Worm (Caenorhabditis elegans) whole organism, late embryonic: ENCODE measurements around the gene lin-18.

Source experiments
- T23F11.4 ChIP-seq: fragments of 200-800 bp; sonication (Bioruptor generic); optimal IDR thresholded peaks from 2 replicates; lab custom pipeline; 2018; ENCODE audit warnings: mild to moderate bottlenecking, missing genetic modification characterization, missing compliant biosample characterization
- ceh-19 ChIP-seq: fragments of 200-800 bp; sonication (Bioruptor generic); optimal IDR thresholded peaks from 2 replicates; lab custom pipeline; 2018; ENCODE audit warnings: mild to moderate bottlenecking, missing genetic modification characterization, missing compliant biosample characterization
- ceh-6 ChIP-seq: fragments of 200-800 bp; sonication (Bioruptor generic); optimal IDR thresholded peaks from 2 replicates; lab custom pipeline; 2018; ENCODE audit warnings: mild to moderate bottlenecking, missing genetic modification characterization, missing compliant biosample characterization
- nfya-1 ChIP-seq: sonication (generic microtip); optimal IDR thresholded peaks from 2 replicates; lab custom pipeline; 2017; ENCODE audit warnings: missing genetic modification characterization, mild to moderate bottlenecking, missing compliant biosample characterization, antibody characterized with exemption, moderate library complexity
- nhr-11 ChIP-seq: fragments of 150-350 bp; optimal IDR thresholded peaks from 2 replicates; lab custom pipeline; 2014; ENCODE audit warnings: missing biosample characterization, missing genetic modification characterization
- nhr-232 ChIP-seq: sonication (generic microtip); optimal IDR thresholded peaks from 2 replicates; lab custom pipeline; 2016; ENCODE audit warnings: missing genetic modification characterization, missing compliant biosample characterization
- pha-4 ChIP-seq: fragments of 150-350 bp; optimal IDR thresholded peaks from 2 replicates; lab custom pipeline; 2018; ENCODE audit warnings: missing biosample characterization, missing genetic modification reagents, missing genetic modification characterization
- sox-2 ChIP-seq: fragments of 200-800 bp; sonication (Bioruptor generic); IDR thresholded peaks from 2 replicates; pipeline ENCODE4 v1.3.6; 2022; ENCODE audit warnings: missing genetic modification reagents, missing genetic modification characterization, missing compliant biosample characterization
- syd-9 ChIP-seq: sonication (generic microtip); optimal IDR thresholded peaks from 2 replicates; lab custom pipeline; 2016; ENCODE audit warnings: mild to moderate bottlenecking, missing genetic modification characterization, moderate library complexity, missing compliant biosample characterization
- unc-55 ChIP-seq: sonication (generic microtip); optimal IDR thresholded peaks from 2 replicates; lab custom pipeline; 2017; ENCODE audit warnings: missing biosample characterization, missing genetic modification reagents, missing genetic modification characterization

DNA sequence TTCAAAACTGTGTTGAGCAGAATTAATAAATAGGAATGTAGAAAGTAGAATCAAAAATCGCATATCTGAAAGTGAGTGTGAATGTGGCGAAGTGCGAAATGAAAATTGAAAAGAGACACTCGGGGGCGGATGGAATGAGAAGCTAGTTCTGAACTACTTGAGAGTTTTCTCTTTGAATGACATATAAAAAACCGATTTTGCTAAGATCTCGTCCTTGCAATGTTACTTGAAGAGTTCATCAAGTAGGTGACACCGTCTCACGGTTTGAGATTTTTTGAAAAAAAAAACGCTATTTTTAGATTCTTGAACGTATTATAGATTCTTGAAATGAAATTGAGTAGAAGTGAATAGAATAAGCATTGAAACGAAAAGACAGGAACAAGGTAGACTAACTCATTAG, 8.0 kb downstream of the lin-18 start, which contains the start of gene C16B8.2:
- TF ChIP-seq nfya-1 (no peak), nhr-11 (tag; lab: Kevin White, UChicago) (no peak), T23F11.4 (GFP tag; lab: Kevin White, UChicago) (no peak), sox-2 (no peak), pha-4 (no peak), unc-55 (GFP tag; lab: Kevin White, UChicago) (no peak), nhr-232 (no peak), ceh-6 (GFP tag; lab: Kevin White, UChicago) (no peak), syd-9 (tag; lab: Kevin White, UChicago) (no peak), ceh-19 (GFP tag; lab: Kevin White, UChicago) (no peak)
